Fruit fly (Drosophila melanogaster) whole organism, wandering third instar larva: Measurements from ENCODE around the gene CG6931.

Experiments
- Abd-B ChIP-seq: fragments of >200 bp; optimal IDR thresholded peaks from 2 replicates; lab custom pipeline; 2017; ENCODE audit warnings: missing biosample characterization, missing genetic modification characterization
- CG32264 ChIP-seq: fragments of 200-800 bp; sonication (Bioruptor generic); optimal IDR thresholded peaks from 2 replicates; lab custom pipeline; 2016; ENCODE audit warnings: missing biosample characterization, missing genetic modification characterization
- CG9705 ChIP-seq: fragments of 200-800 bp; sonication (Bioruptor generic); optimal IDR thresholded peaks from 2 replicates; lab custom pipeline; 2018; ENCODE audit warnings: missing biosample characterization, mild to moderate bottlenecking, missing genetic modification characterization
- CrebA ChIP-seq: fragments of 200-800 bp; sonication (Bioruptor generic); optimal IDR thresholded peaks from 2 replicates; lab custom pipeline; 2016; ENCODE audit warnings: missing biosample characterization, mild to moderate bottlenecking, missing genetic modification characterization, borderline replicate concordance
- Dfd ChIP-seq: fragments of >200 bp; optimal IDR thresholded peaks from 2 replicates; lab custom pipeline; 2017; ENCODE audit warnings: missing biosample characterization, missing genetic modification characterization
- Dif ChIP-seq: fragments of 200-275, 200-300 bp; sonication (Bioruptor generic); optimal IDR thresholded peaks from 2 replicates; lab custom pipeline; 2018; ENCODE audit warnings: missing biosample characterization, missing genetic modification characterization; ENCODE audit not compliant: partially characterized antibody
- GATAd ChIP-seq: sonication (Bioruptor generic); optimal IDR thresholded peaks from 2 replicates; lab custom pipeline; 2016; ENCODE audit warnings: missing biosample characterization, missing genetic modification characterization
- HLH106 ChIP-seq: fragments of 200-800 bp; optimal IDR thresholded peaks from 3 replicates; lab custom pipeline; 2019; ENCODE audit warnings: missing biosample characterization, mild to moderate bottlenecking, missing genetic modification characterization, moderate library complexity
- Hnf4 ChIP-seq: fragments of 200-800 bp; sonication (Bioruptor generic); optimal IDR thresholded peaks from 2 replicates; lab custom pipeline; 2016; ENCODE audit warnings: missing biosample characterization, mild to moderate bottlenecking, missing genetic modification characterization
- Hr83 ChIP-seq: fragments of 200-300 bp; sonication (Bioruptor generic); optimal IDR thresholded peaks from 2 replicates; lab custom pipeline; 2016; ENCODE audit warnings: missing biosample characterization, mild to moderate bottlenecking, missing genetic modification characterization, moderate library complexity; ENCODE audit not compliant: poor library complexity, severe bottlenecking
- Jra ChIP-seq: sonication (Bioruptor generic); optimal IDR thresholded peaks from 2 replicates; lab custom pipeline; 2016; ENCODE audit warnings: missing biosample characterization, missing genetic modification characterization
- Mio ChIP-seq: sonication (Bioruptor generic); optimal IDR thresholded peaks from 2 replicates; lab custom pipeline; 2016; ENCODE audit warnings: missing biosample characterization, missing genetic modification characterization
- Myc ChIP-seq: fragments of >200 bp; optimal IDR thresholded peaks from 2 replicates; lab custom pipeline; 2017
- OdsH ChIP-seq: fragments of 200-800 bp; sonication (Bioruptor generic); optimal IDR thresholded peaks from 2 replicates; lab custom pipeline; 2016; ENCODE audit warnings: missing biosample characterization, mild to moderate bottlenecking, missing genetic modification characterization
- Rel ChIP-seq, 2 experiments: fragments of 200-800 bp; sonication (Bioruptor generic) in 1 of 2; optimal IDR thresholded peaks; 2 replicates in 1 of 2; 3 replicates in 1 of 2; lab custom pipeline; 2016 to 2019; ENCODE audit warnings: mild to moderate bottlenecking in 2 of 2, missing biosample characterization in 2 of 2, missing genetic modification characterization in 2 of 2, moderate library complexity in 1 of 2
- Sp1 ChIP-seq: fragments of 200-800 bp; sonication (Bioruptor generic); optimal IDR thresholded peaks from 3 replicates; lab custom pipeline; 2019; ENCODE audit warnings: missing biosample characterization, mild to moderate bottlenecking, missing genetic modification characterization, moderate library complexity
- Vsx2 ChIP-seq: fragments of 200-300, 225-300 bp; sonication (Bioruptor generic); optimal IDR thresholded peaks from 2 replicates; lab custom pipeline; 2018; ENCODE audit warnings: missing biosample characterization, missing genetic modification characterization; ENCODE audit not compliant: partially characterized antibody
- br ChIP-seq: fragments of 200-800 bp; sonication (Bioruptor generic); optimal IDR thresholded peaks from 2 replicates; lab custom pipeline; 2016; ENCODE audit warnings: missing biosample characterization, missing genetic modification characterization
- brk ChIP-seq: fragments of 200-800 bp; sonication (Bioruptor generic); optimal IDR thresholded peaks from 2 replicates; lab custom pipeline; 2016; ENCODE audit warnings: missing biosample characterization, mild to moderate bottlenecking, missing genetic modification characterization
- dl ChIP-seq, 2 experiments: fragments of 175-275, 200-275 bp in 1 of 2; fragments of 200-275 bp in 1 of 2; sonication (Bioruptor generic); optimal IDR thresholded peaks; lab custom pipeline; 2018; ENCODE audit warnings: mild to moderate bottlenecking in 2 of 2, missing biosample characterization in 2 of 2, missing genetic modification characterization in 2 of 2, moderate library complexity in 2 of 2; ENCODE audit not compliant: partially characterized antibody in 2 of 2, insufficient read depth in 1 of 2
- dmrt93B ChIP-seq: fragments of 200-800 bp; sonication (Bioruptor generic); optimal IDR thresholded peaks from 2 replicates; lab custom pipeline; 2018; ENCODE audit warnings: missing biosample characterization, mild to moderate bottlenecking, missing genetic modification characterization
- dsf ChIP-seq: sonication (Bioruptor generic); optimal IDR thresholded peaks from 2 replicates; lab custom pipeline; 2016; ENCODE audit warnings: missing biosample characterization, missing genetic modification characterization, borderline replicate concordance
- ey ChIP-seq: fragments of 200-800 bp; sonication (Bioruptor generic); optimal IDR thresholded peaks from 2 replicates; lab custom pipeline; 2016; ENCODE audit warnings: missing biosample characterization, missing genetic modification characterization
- foxo ChIP-seq, 2 experiments: fragments of 200-800 bp; sonication (Bioruptor generic); optimal IDR thresholded peaks; 2 replicates in 1 of 2; 3 replicates in 1 of 2; lab custom pipeline; 2016 to 2017; ENCODE audit warnings: missing biosample characterization in 2 of 2, missing genetic modification characterization in 2 of 2
- fru ChIP-seq: fragments of 200-800 bp; sonication (Bioruptor generic); optimal IDR thresholded peaks from 3 replicates; lab custom pipeline; 2016; ENCODE audit warnings: missing biosample characterization, mild to moderate bottlenecking, missing genetic modification characterization
- h ChIP-seq: fragments of 200-800 bp; sonication (Bioruptor generic); optimal IDR thresholded peaks from 3 replicates; lab custom pipeline; 2016; ENCODE audit warnings: missing biosample characterization, mild to moderate bottlenecking, missing genetic modification characterization
- lola ChIP-seq: fragments of >200 bp; optimal IDR thresholded peaks from 2 replicates; lab custom pipeline; 2017; ENCODE audit warnings: missing biosample characterization, missing genetic modification characterization
- pan ChIP-seq: fragments of >200 bp; optimal IDR thresholded peaks from 2 replicates; lab custom pipeline; 2017
- psq ChIP-seq: fragments of 200-800 bp; sonication (Bioruptor generic); optimal IDR thresholded peaks from 3 replicates; lab custom pipeline; 2017; ENCODE audit warnings: missing biosample characterization, mild to moderate bottlenecking, missing genetic modification characterization, moderate library complexity
- rgr ChIP-seq: fragments of 200-800 bp; sonication (Bioruptor generic); optimal IDR thresholded peaks from 3 replicates; lab custom pipeline; 2016; ENCODE audit warnings: missing biosample characterization, mild to moderate bottlenecking, missing genetic modification characterization
- sage ChIP-seq: fragments of 200-800 bp; sonication (Bioruptor generic); optimal IDR thresholded peaks from 2 replicates; lab custom pipeline; 2016; ENCODE audit warnings: missing biosample characterization, mild to moderate bottlenecking, missing genetic modification characterization
- tai ChIP-seq: sonication (Bioruptor generic); optimal IDR thresholded peaks from 2 replicates; lab custom pipeline; 2016; ENCODE audit warnings: missing biosample characterization, missing genetic modification characterization
- usp ChIP-seq: fragments of >200 bp; optimal IDR thresholded peaks from 2 replicates; lab custom pipeline; 2017; ENCODE audit warnings: missing biosample characterization, missing genetic modification characterization
- woc ChIP-seq: sonication (Bioruptor generic); optimal IDR thresholded peaks from 2 replicates; lab custom pipeline; 2016; ENCODE audit warnings: missing biosample characterization, mild to moderate bottlenecking, missing genetic modification characterization

CG6931 gene

dm6 chr3L:12014272-12014671 lies 23.7 kb downstream of the CG6931 start:
- TF ChIP-seq lola (GFP tag; lab: Kevin White, UChicago) = no peak
- peak; percentile 8 for TF ChIP-seq psq (GFP tag; lab: Kevin White, UChicago)
- TF ChIP-seq foxo (GFP tag; optimal IDR thresholded peaks at IDR 0.05; lab: Kevin White, UChicago) = no peak
- no peak for TF ChIP-seq dmrt93B (GFP tag; lab: Kevin White, UChicago)
- TF ChIP-seq OdsH = no peak
- no peak for TF ChIP-seq Hnf4 (GFP tag; lab: Kevin White, UChicago)
- TF ChIP-seq Vsx2 (GFP tag; lab: Kevin White, UChicago) = peak; percentile 36
- no peak for TF ChIP-seq usp
- no peak for TF ChIP-seq dsf (GFP tag; lab: Kevin White, UChicago)
- TF ChIP-seq br = no peak
- no peak for TF ChIP-seq CrebA (GFP tag; lab: Kevin White, UChicago)
- no peak for TF ChIP-seq CG9705 (GFP tag; lab: Kevin White, UChicago)
- no peak for TF ChIP-seq brk (GFP tag; lab: Kevin White, UChicago)
- peak; percentile 12 for TF ChIP-seq Dif
- TF ChIP-seq, all 38 proteins: peak for 3

- TF ChIP-seq usp (no peak), Dfd (GFP tag; lab: Kevin White, UChicago) (no peak), Sp1 (GFP tag; lab: Kevin White, UChicago) (peak; percentile 76), brk (GFP tag; lab: Kevin White, UChicago) (peak; percentile 11), sage (peak; percentile 15), br (no peak), HLH106 (tag; lab: Kevin White, UChicago) (peak; percentile 72), CG9705 (GFP tag; lab: Kevin White, UChicago) (no peak), GATAd (GFP tag; lab: Kevin White, UChicago) (no peak), CrebA (GFP tag; lab: Kevin White, UChicago) (no peak), foxo (GFP tag; optimal IDR thresholded peaks at IDR 0.05; lab: Kevin White, UChicago) (peak in 1 of 2 experiments; percentile 55), OdsH (peak; percentile 49), dmrt93B (GFP tag; lab: Kevin White, UChicago) (peak; percentile 41), psq (GFP tag; lab: Kevin White, UChicago) (peak; percentile 59), lola (GFP tag; lab: Kevin White, UChicago) (no peak), fru (GFP tag; lab: Kevin White, UChicago) (peak; percentile 43), rgr (peak; percentile 66), Rel (GFP tag; optimal IDR thresholded peaks at IDR 0.05; lab: Kevin White, UChicago) (no peak), Rel (tag; optimal IDR thresholded peaks at IDR 0.05; lab: Kevin White, UChicago) (peak; percentile 24), h (GFP tag; lab: Kevin White, UChicago) (peak; percentile 59), ey (GFP tag; lab: Kevin White, UChicago) (peak; percentile 12)
These were observed 25.6 kb downstream of the CG6931 start for dm6 chr3L:12016186-12016585.

dm6 chr3L:12021903-12022302 lies 31.4 kb downstream of the CG6931 start:
- TF ChIP-seq OdsH = no peak
- peak; percentile 40 for TF ChIP-seq Myc (lab: Kevin White, UChicago)

- TF ChIP-seq CG9705 (GFP tag; lab: Kevin White, UChicago) (no peak), CrebA (GFP tag; lab: Kevin White, UChicago) (no peak), usp (no peak), rgr (no peak), Abd-B (GFP tag; lab: Kevin White, UChicago) (no peak), h (GFP tag; lab: Kevin White, UChicago) (no peak), Hr83 (GFP tag; lab: Kevin White, UChicago) (no peak), dl (GFP tag; optimal IDR thresholded peaks at IDR 0.05; lab: Kevin White, UChicago; ENCODE audit: insufficient read depth in 1 of 2, partially characterized antibody in 2 of 2) (no peak), sage (no peak), HLH106 (tag; lab: Kevin White, UChicago) (no peak), pan (no peak)
These were observed 32.7 kb downstream of the CG6931 start for dm6 chr3L:12023137-12023792.

- no peak for TF ChIP-seq dmrt93B (GFP tag; lab: Kevin White, UChicago)
- no peak for TF ChIP-seq usp
- TF ChIP-seq Jra (GFP tag; lab: Kevin White, UChicago) = no peak
- no peak for TF ChIP-seq CG32264 (GFP tag; lab: Kevin White, UChicago)
- TF ChIP-seq dsf (GFP tag; lab: Kevin White, UChicago) = no peak
- no peak for TF ChIP-seq sage
- no peak for TF ChIP-seq lola (GFP tag; lab: Kevin White, UChicago)
- no peak for TF ChIP-seq Dif
- peak; percentile 16 for TF ChIP-seq fru (GFP tag; lab: Kevin White, UChicago)
- peak; percentile 11 for TF ChIP-seq OdsH
- no peak for TF ChIP-seq brk (GFP tag; lab: Kevin White, UChicago)
- TF ChIP-seq CG9705 (GFP tag; lab: Kevin White, UChicago) = no peak
- TF ChIP-seq Dfd (GFP tag; lab: Kevin White, UChicago) = no peak
- peak; percentile 10 for TF ChIP-seq h (GFP tag; lab: Kevin White, UChicago)
- TF ChIP-seq Rel (GFP tag; optimal IDR thresholded peaks at IDR 0.05; lab: Kevin White, UChicago) = no peak
- TF ChIP-seq Rel (tag; optimal IDR thresholded peaks at IDR 0.05; lab: Kevin White, UChicago) = no peak
- peak; percentile 17 for TF ChIP-seq rgr
- TF ChIP-seq Myc (lab: Kevin White, UChicago) = no peak
- no peak for TF ChIP-seq HLH106 (tag; lab: Kevin White, UChicago)
- no peak for TF ChIP-seq Hr83 (GFP tag; lab: Kevin White, UChicago)
- TF ChIP-seq br = no peak
- TF ChIP-seq GATAd (GFP tag; lab: Kevin White, UChicago) = no peak
- TF ChIP-seq Mio (GFP tag; lab: Kevin White, UChicago) = no peak
- TF ChIP-seq dl (GFP tag; optimal IDR thresholded peaks at IDR 0.05; lab: Kevin White, UChicago; ENCODE audit: insufficient read depth in 1 of 2, partially characterized antibody in 2 of 2) = no peak
- TF ChIP-seq tai (GFP tag; lab: Kevin White, UChicago) = no peak
- TF ChIP-seq woc (GFP tag; lab: Kevin White, UChicago) = no peak
- TF ChIP-seq ey (GFP tag; lab: Kevin White, UChicago) = no peak
These were observed 34.4 kb downstream of the CG6931 start for dm6 chr3L:12024947-12025346.
